Fruit fly (Drosophila melanogaster): Measurements from ENCODE around the gene C1GalTA.
A peak's percentile ranks its signal among the peaks of the same experiment; 100 is the strongest.

C1GalTA gene

DNA sequence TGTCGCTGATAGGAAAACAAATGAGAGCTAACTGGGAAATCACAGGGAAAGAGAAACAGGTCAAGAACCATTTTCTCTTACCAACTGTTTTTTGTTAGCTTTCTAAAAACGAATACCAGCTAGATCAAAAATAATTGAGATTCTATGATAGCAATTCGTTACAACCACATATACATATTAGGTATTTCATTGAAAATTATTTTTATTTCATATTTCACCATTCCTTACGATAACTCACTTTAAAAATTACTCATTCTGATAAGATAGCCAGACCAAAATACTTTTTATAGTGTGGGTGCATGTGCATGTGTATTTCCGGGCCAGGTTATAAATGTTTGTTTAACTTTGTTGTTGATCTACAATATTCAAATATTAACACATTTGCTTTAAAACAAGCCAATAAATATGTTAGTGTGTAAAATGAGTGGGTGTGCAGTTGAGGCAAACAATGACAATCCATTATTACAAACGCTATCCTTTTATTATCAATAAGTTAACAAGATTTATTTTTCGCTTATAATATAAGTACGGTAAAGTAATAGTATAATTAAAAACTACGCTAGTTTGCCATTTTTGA is 13.1 kb downstream of the C1GalTA start (continued):
- no peak for TF ChIP-seq BEAF-32 (GFP tag; optimal IDR thresholded peaks at IDR 0.05)
- TF ChIP-seq CG12219 (GFP tag; optimal IDR thresholded peaks at IDR 0.05): peak; percentile 29
- peak; percentile 24 for TF ChIP-seq odd (GFP tag; optimal IDR thresholded peaks at IDR 0.05)
- TF ChIP-seq Atf3 (GFP tag; optimal IDR thresholded peaks at IDR 0.05): no peak
- peak; percentile 58 for TF ChIP-seq sens (GFP tag)
- no peak for TF ChIP-seq Sry-β (GFP tag; optimal IDR thresholded peaks at IDR 0.05)
- peak; percentile 54 for TF ChIP-seq CG15601 (tag; optimal IDR thresholded peaks at IDR 0.05)
- TF ChIP-seq lab (GFP tag; optimal IDR thresholded peaks at IDR 0.05): peak; percentile 39
- TF ChIP-seq CG11247 (GFP tag; IDR thresholded peaks at IDR 0.05): no peak
- TF ChIP-seq Blimp-1 (GFP tag; optimal IDR thresholded peaks at IDR 0.05): peak; percentile 34
- peak; percentile 73 for TF ChIP-seq CG8281 (tag; optimal IDR thresholded peaks at IDR 0.05)
- TF ChIP-seq dmrt99B (tag; optimal IDR thresholded peaks at IDR 0.05): peak; percentile 33
- TF ChIP-seq bab2 (GFP tag; optimal IDR thresholded peaks at IDR 0.05): no peak
- peak; percentile 36 for TF ChIP-seq Fer1 (GFP tag; optimal IDR thresholded peaks at IDR 0.05)
- no peak for TF ChIP-seq sna (GFP tag; IDR thresholded peaks at IDR 0.05; ENCODE audit: partially characterized antibody)
- TF ChIP-seq sob (GFP tag; IDR thresholded peaks at IDR 0.05): no peak
- TF ChIP-seq CG12236 (GFP tag; optimal IDR thresholded peaks at IDR 0.05): no peak
- peak; percentile 56 for TF ChIP-seq CG15269 (tag; optimal IDR thresholded peaks at IDR 0.05)
- TF ChIP-seq Eip74EF (GFP tag; optimal IDR thresholded peaks at IDR 0.05): peak in 1 of 2 experiments; percentile 60
- no peak for TF ChIP-seq ftz-f1 (GFP tag; optimal IDR thresholded peaks at IDR 0.05)
- no peak for TF ChIP-seq CG32767 (GFP tag; IDR thresholded peaks at IDR 0.05)
- TF ChIP-seq CG12071 (GFP tag; optimal IDR thresholded peaks at IDR 0.05): peak; percentile 44
- TF ChIP-seq sqz (GFP tag; optimal IDR thresholded peaks at IDR 0.05): peak; percentile 31
- peak; percentile 47 for TF ChIP-seq fd3F (GFP tag; optimal IDR thresholded peaks at IDR 0.05)
- TF ChIP-seq CG15514 (GFP tag; optimal IDR thresholded peaks at IDR 0.05): peak; percentile 34
- TF ChIP-seq CG7372 (GFP tag; IDR thresholded peaks at IDR 0.05): no peak
- peak; percentile 69 for TF ChIP-seq Med (GFP tag)
- TF ChIP-seq Ptx1 (GFP tag; IDR thresholded peaks at IDR 0.05): no peak
- TF ChIP-seq CG3838 (GFP tag; optimal IDR thresholded peaks at IDR 0.05): no peak
- no peak for TF ChIP-seq Drgx (GFP tag; IDR thresholded peaks at IDR 0.05)
- TF ChIP-seq CG4854 (GFP tag; optimal IDR thresholded peaks at IDR 0.05): no peak
- TF ChIP-seq Adf1 (GFP tag; IDR thresholded peaks at IDR 0.05): no peak
- TF ChIP-seq CG17568 (GFP tag; optimal IDR thresholded peaks at IDR 0.05): peak; percentile 59
- TF ChIP-seq onecut (GFP tag; IDR thresholded peaks at IDR 0.05): peak; percentile 7; the same call in 1 of the 2 replicates
- TF ChIP-seq run (tag; optimal IDR thresholded peaks at IDR 0.05): no peak
- no peak for TF ChIP-seq CG16779 (GFP tag; IDR thresholded peaks at IDR 0.05)

DNA sequence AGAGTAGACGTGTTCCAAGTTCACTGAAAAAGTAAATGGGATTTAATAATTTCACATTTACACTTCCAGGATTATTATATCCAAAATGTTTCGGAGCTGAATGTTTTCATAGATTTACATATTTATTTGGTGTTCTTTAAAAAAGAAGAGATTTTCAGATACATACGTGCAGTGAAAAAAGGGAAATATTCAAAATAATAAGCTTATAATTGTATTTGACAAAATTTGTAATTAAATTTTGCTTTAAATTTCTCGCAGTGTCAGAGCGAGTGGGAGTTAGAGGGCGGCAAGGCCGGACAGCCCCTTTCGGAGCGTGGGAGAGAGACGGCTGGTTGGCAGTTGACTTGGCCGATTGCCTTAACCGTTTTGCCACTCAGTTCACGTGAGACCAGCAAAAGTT is 14.0 kb downstream of the C1GalTA start, which contains the start of gene Tsp29Fb:
TSS of gene Tsp29Fb (plus strand) at position 388 of the 400 bp plus-strand sequence.
- TF ChIP-seq NK7.1 (GFP tag; optimal IDR thresholded peaks at IDR 0.05) (no peak), CG12236 (GFP tag; optimal IDR thresholded peaks at IDR 0.05) (no peak), Eip74EF (GFP tag; optimal IDR thresholded peaks at IDR 0.05) (peak in 1 of 2 experiments; percentile 68), nerfin-2 (GFP tag; IDR thresholded peaks at IDR 0.05; ENCODE audit: partially characterized antibody) (no peak), klu (GFP tag; IDR thresholded peaks at IDR 0.05) (peak; percentile 52; the same call in 1 of the 2 replicates), Blimp-1 (GFP tag; optimal IDR thresholded peaks at IDR 0.05) (peak; percentile 73), CG1603 (tag; optimal IDR thresholded peaks at IDR 0.05) (peak; percentile 36), CG3281 (GFP tag; optimal IDR thresholded peaks at IDR 0.05) (peak; percentile 85), croc (GFP tag; conservative IDR thresholded peaks at IDR 0.05) (peak; percentile 35; the same call in 1 of the 3 replicates), hth (optimal IDR thresholded peaks at IDR 0.05) (no peak), amos (GFP tag; IDR thresholded peaks at IDR 0.05; ENCODE audit: partially characterized antibody) (no peak), pb (GFP tag; optimal IDR thresholded peaks at IDR 0.05) (no peak), CG12155 (GFP tag; optimal IDR thresholded peaks at IDR 0.05) (peak; percentile 66), D19B (GFP tag; optimal IDR thresholded peaks at IDR 0.05) (peak; percentile 57), CG8359 (GFP tag; optimal IDR thresholded peaks at IDR 0.05; ENCODE audit: borderline replicate concordance) (no peak), CG9932 (GFP tag; IDR thresholded peaks at IDR 0.05) (peak; percentile 72), ATbp (GFP tag; optimal IDR thresholded peaks at IDR 0.05) (peak; percentile 67), CG1792 (GFP tag; optimal IDR thresholded peaks at IDR 0.05) (peak; percentile 16)

Measured in whole organism, embryonic.